Fruit fly (Drosophila melanogaster) whole organism, embryonic: ENCODE results near the gene CG31343.
A peak's percentile ranks its signal among the peaks of the same experiment; 100 is the strongest.

Experiments
- Asciz ChIP-seq: fragments of 200-800 bp; sonication (Bioruptor generic); optimal IDR thresholded peaks from 2 replicates; lab custom pipeline; 2017; ENCODE audit warnings: missing biosample characterization, mild to moderate bottlenecking, missing genetic modification characterization, missing genetic modification reagents
- Atf-2 ChIP-seq: fragments of 200-800 bp; sonication (Bioruptor generic); optimal IDR thresholded peaks from 2 replicates; lab custom pipeline; 2016; ENCODE audit warnings: missing biosample characterization, missing genetic modification characterization
- CG10431 ChIP-seq: fragments of 200-800 bp; sonication (Bioruptor generic); optimal IDR thresholded peaks from 3 replicates; lab custom pipeline; 2018; ENCODE audit warnings: missing biosample characterization, mild to moderate bottlenecking, missing genetic modification characterization
- CG11696 ChIP-seq: fragments of 200-800 bp; sonication (Bioruptor generic); IDR thresholded peaks from 2 replicates; pipeline ENCODE4 v1.3.6; 2022; ENCODE audit warnings: missing biosample characterization, missing genetic modification characterization
- CG11723 ChIP-seq: fragments of 200-800 bp; sonication (Bioruptor generic); optimal IDR thresholded peaks from 2 replicates; lab custom pipeline; 2017; ENCODE audit warnings: missing biosample characterization, mild to moderate bottlenecking, missing genetic modification characterization
- CG12071 ChIP-seq: fragments of 200-800 bp; sonication (Bioruptor generic); optimal IDR thresholded peaks from 3 replicates; lab custom pipeline; 2018; ENCODE audit warnings: missing biosample characterization, mild to moderate bottlenecking, missing genetic modification characterization
- CG12155 ChIP-seq: fragments of 200-800 bp; sonication (Bioruptor generic); optimal IDR thresholded peaks from 3 replicates; lab custom pipeline; 2016; ENCODE audit warnings: missing biosample characterization, missing genetic modification characterization
- CG14860 ChIP-seq: fragments of 200-800 bp; sonication (Bioruptor generic); IDR thresholded peaks from 3 replicates; pipeline ENCODE4 v1.3.6; 2022; ENCODE audit warnings: missing biosample characterization, missing genetic modification characterization; ENCODE audit not compliant: partially characterized antibody
- CG16779 ChIP-seq: fragments of 200-800 bp; sonication (Bioruptor generic); IDR thresholded peaks from 2 replicates; pipeline ENCODE4 v1.3.6; 2022; ENCODE audit warnings: missing biosample characterization, missing genetic modification characterization
- CG16813 ChIP-seq: fragments of 200-800 bp; sonication (Bioruptor generic); IDR thresholded peaks from 3 replicates; pipeline ENCODE4 v1.3.6; 2022; ENCODE audit warnings: missing biosample characterization, missing genetic modification characterization; ENCODE audit not compliant: partially characterized antibody
- CG1832 ChIP-seq: fragments of 200-800 bp; sonication (Bioruptor generic); optimal IDR thresholded peaks from 2 replicates; lab custom pipeline; 2017; ENCODE audit warnings: missing biosample characterization, mild to moderate bottlenecking, missing genetic modification characterization, inconsistent platforms
- CG34224 ChIP-seq: fragments of 200-800 bp; sonication (Bioruptor generic); IDR thresholded peaks from 3 replicates; pipeline ENCODE4 v1.3.6; 2022; ENCODE audit warnings: missing biosample characterization, missing genetic modification characterization; ENCODE audit not compliant: partially characterized antibody
- CG3995 ChIP-seq: fragments of 200-800 bp; sonication (Bioruptor generic); optimal IDR thresholded peaks from 3 replicates; lab custom pipeline; 2016; ENCODE audit warnings: missing biosample characterization, missing genetic modification characterization
- CG4328 ChIP-seq: fragments of 200-800 bp; sonication (Bioruptor generic); optimal IDR thresholded peaks from 3 replicates; lab custom pipeline; 2017; ENCODE audit warnings: missing biosample characterization, missing genetic modification reagents, missing genetic modification characterization
- CG43689 ChIP-seq: fragments of 200-800 bp; sonication (Bioruptor generic); IDR thresholded peaks from 2 replicates; pipeline ENCODE4 v1.3.6; 2022; ENCODE audit warnings: missing biosample characterization, missing genetic modification characterization
- CG4404 ChIP-seq: fragments of 200-800 bp; sonication (Bioruptor generic); IDR thresholded peaks from 2 replicates; pipeline ENCODE4 v1.3.6; 2022; ENCODE audit warnings: missing biosample characterization, missing genetic modification characterization
- CG6254 ChIP-seq: fragments of 200-800 bp; sonication (Bioruptor generic); optimal IDR thresholded peaks from 3 replicates; lab custom pipeline; 2017; ENCODE audit warnings: mild to moderate bottlenecking, missing biosample characterization, missing genetic modification reagents, missing genetic modification characterization
- CG6813 ChIP-seq: fragments of 200-800 bp; sonication (Bioruptor generic); optimal IDR thresholded peaks from 2 replicates; lab custom pipeline; 2017; ENCODE audit warnings: missing biosample characterization, missing genetic modification characterization, mild to moderate bottlenecking, moderate library complexity, missing genetic modification reagents
- CG7372 ChIP-seq: fragments of 200-800 bp; sonication (Bioruptor generic); IDR thresholded peaks from 2 replicates; pipeline ENCODE4 v1.3.6; 2022; ENCODE audit warnings: missing biosample characterization, missing genetic modification characterization
- CG7745 ChIP-seq: fragments of 200-800 bp; sonication (Bioruptor generic); optimal IDR thresholded peaks from 2 replicates; lab custom pipeline; 2018; ENCODE audit warnings: missing biosample characterization, mild to moderate bottlenecking, missing genetic modification characterization, moderate library complexity
- CG7786 ChIP-seq: fragments of 200-800 bp; sonication (Bioruptor generic); optimal IDR thresholded peaks from 2 replicates; lab custom pipeline; 2016; ENCODE audit warnings: missing biosample characterization, missing genetic modification characterization
- Chrac-16 ChIP-seq: fragments of 200-800 bp; sonication (Bioruptor generic); optimal IDR thresholded peaks from 3 replicates; lab custom pipeline; 2016; ENCODE audit warnings: missing biosample characterization, missing genetic modification characterization
- Dad ChIP-seq: fragments of 200-800 bp; sonication (Bioruptor generic); optimal IDR thresholded peaks from 3 replicates; lab custom pipeline; 2016; ENCODE audit warnings: missing biosample characterization, missing genetic modification characterization
- Gsc ChIP-seq: fragments of 200-800 bp; sonication (Bioruptor generic); IDR thresholded peaks from 2 replicates; pipeline ENCODE4 v1.3.6; 2022; ENCODE audit warnings: missing biosample characterization, missing genetic modification characterization
- Mad ChIP-seq: fragments of 200-800 bp; sonication (Bioruptor generic); optimal IDR thresholded peaks from 2 replicates; lab custom pipeline; 2016; ENCODE audit warnings: missing biosample characterization, missing genetic modification characterization
- Med ChIP-seq: fragments of 200-800 bp; sonication (Bioruptor generic); peaks from one replicate; lab custom pipeline; 2016; ENCODE audit warnings: missing biosample characterization, missing genetic modification characterization, mild to moderate bottlenecking, inconsistent platforms, moderate library complexity
- NC2β ChIP-seq: fragments of 200-800 bp; sonication (Bioruptor generic); optimal IDR thresholded peaks from 2 replicates; lab custom pipeline; 2016; ENCODE audit warnings: missing biosample characterization, missing genetic modification characterization
- Neu2 ChIP-seq: fragments of 200-800 bp; sonication (Bioruptor generic); optimal IDR thresholded peaks from 3 replicates; lab custom pipeline; 2016; ENCODE audit warnings: missing biosample characterization, missing genetic modification characterization, borderline replicate concordance
- Nf-YA ChIP-seq: fragments of 200-800 bp; sonication (Bioruptor generic); IDR thresholded peaks from 2 replicates; pipeline ENCODE4 v1.3.6; 2022; ENCODE audit warnings: missing biosample characterization, missing genetic modification characterization
- Rx ChIP-seq: fragments of 200-800 bp; sonication (Bioruptor generic); IDR thresholded peaks from 2 replicates; pipeline ENCODE4 v1.3.6; 2022; ENCODE audit warnings: missing biosample characterization, missing genetic modification characterization
- Spps ChIP-seq: fragments of 200-800 bp; sonication (Bioruptor generic); optimal IDR thresholded peaks from 2 replicates; lab custom pipeline; 2018; ENCODE audit warnings: missing biosample characterization, mild to moderate bottlenecking, missing genetic modification characterization
- Taf1 ChIP-seq: fragments of 200-800 bp; sonication (Bioruptor generic); IDR thresholded peaks from 2 replicates; pipeline ENCODE4 v1.3.6; 2022; ENCODE audit warnings: missing biosample characterization, missing genetic modification characterization
- az2 ChIP-seq: fragments of 200-800 bp; sonication (Bioruptor generic); optimal IDR thresholded peaks from 3 replicates; lab custom pipeline; 2016; ENCODE audit warnings: missing biosample characterization, missing genetic modification characterization
- dmrt99B ChIP-seq: fragments of 200-800 bp; sonication (Bioruptor generic); optimal IDR thresholded peaks from 2 replicates; lab custom pipeline; 2018; ENCODE audit warnings: missing biosample characterization, mild to moderate bottlenecking, missing genetic modification characterization, moderate library complexity
- ftz-f1 ChIP-seq: fragments of 200-800 bp; sonication (Bioruptor generic); optimal IDR thresholded peaks from 2 replicates; lab custom pipeline; 2016; ENCODE audit warnings: missing biosample characterization, missing genetic modification characterization
- gem ChIP-seq: fragments of 200-800 bp; sonication (Bioruptor generic); optimal IDR thresholded peaks from 2 replicates; lab custom pipeline; 2019; ENCODE audit warnings: missing biosample characterization, mild to moderate bottlenecking, missing genetic modification characterization, moderate library complexity
- ken ChIP-seq: fragments of 200-800 bp; sonication (Bioruptor generic); IDR thresholded peaks from 3 replicates; pipeline ENCODE4 v1.3.6; 2022; ENCODE audit warnings: missing biosample characterization, missing genetic modification characterization
- lov ChIP-seq, 2 experiments: fragments of 200-800 bp in 1 of 2; fragments of >200 bp in 1 of 2; sonication (Bioruptor generic) in 1 of 2; IDR thresholded peaks in 1 of 2; optimal IDR thresholded peaks in 1 of 2; 2 replicates in 1 of 2; 3 replicates in 1 of 2; pipeline versions ENCODE4 v1.3.6 to Lab custom; 2017 to 2022; ENCODE audit warnings: missing biosample characterization in 1 of 2, missing genetic modification characterization in 1 of 2
- nerfin-1 ChIP-seq: fragments of 200-800 bp; sonication (Bioruptor generic); optimal IDR thresholded peaks from 3 replicates; lab custom pipeline; 2019; ENCODE audit warnings: missing biosample characterization, mild to moderate bottlenecking, missing genetic modification characterization, moderate library complexity
- pnt ChIP-seq: fragments of 200-800 bp; sonication (Bioruptor generic); optimal IDR thresholded peaks from 3 replicates; lab custom pipeline; 2016; ENCODE audit warnings: missing biosample characterization, missing genetic modification characterization
- pum ChIP-seq: fragments of 200-800 bp; sonication (Bioruptor generic); optimal IDR thresholded peaks from 2 replicates; lab custom pipeline; 2016; ENCODE audit warnings: missing biosample characterization, missing genetic modification characterization
- ranshi ChIP-seq: fragments of 200-800 bp; sonication (Bioruptor generic); IDR thresholded peaks from 2 replicates; pipeline ENCODE4 v1.3.6; 2022; ENCODE audit warnings: missing biosample characterization, missing genetic modification characterization
- salm ChIP-seq: fragments of 200-800 bp; sonication (Bioruptor generic); optimal IDR thresholded peaks from 2 replicates; lab custom pipeline; 2018; ENCODE audit warnings: missing biosample characterization, mild to moderate bottlenecking, missing genetic modification characterization
- sc ChIP-seq, 3 experiments: fragments of >200 bp in 2 of 3; fragments of 200-800 bp in 1 of 3; sonication (Bioruptor generic) in 1 of 3; optimal IDR thresholded peaks; 2 replicates in 2 of 3; 3 replicates in 1 of 3; lab custom pipeline; 2017; ENCODE audit warnings: mild to moderate bottlenecking in 1 of 3, missing biosample characterization in 1 of 3, missing genetic modification characterization in 1 of 3, missing genetic modification reagents in 1 of 3
- sug ChIP-seq: fragments of 200-800 bp; optimal IDR thresholded peaks from 2 replicates; lab custom pipeline; 2019; ENCODE audit warnings: missing biosample characterization, mild to moderate bottlenecking, missing genetic modification characterization, moderate library complexity
- tgo ChIP-seq: fragments of 200-800 bp; sonication (Bioruptor generic); IDR thresholded peaks from 3 replicates; pipeline ENCODE4 v1.3.6; 2022; ENCODE audit warnings: missing biosample characterization, missing genetic modification characterization
- tin ChIP-seq: fragments of 200-800 bp; sonication (Bioruptor generic); optimal IDR thresholded peaks from 3 replicates; lab custom pipeline; 2016; ENCODE audit warnings: missing biosample characterization, missing genetic modification characterization
- toy ChIP-seq: fragments of 200-800 bp; sonication (Bioruptor generic); IDR thresholded peaks from 2 replicates; pipeline ENCODE4 v1.3.6; 2022; ENCODE audit warnings: missing biosample characterization, missing genetic modification characterization
- vvl ChIP-seq: fragments of 200-800 bp; sonication (Bioruptor generic); IDR thresholded peaks from 2 replicates; pipeline ENCODE4 v1.3.6; 2022; ENCODE audit warnings: missing biosample characterization, missing genetic modification characterization
- wek ChIP-seq: fragments of 200-800 bp; sonication (Bioruptor generic); optimal IDR thresholded peaks from 3 replicates; lab custom pipeline; 2018; ENCODE audit warnings: missing biosample characterization, mild to moderate bottlenecking, missing genetic modification characterization, moderate library complexity
- zfh1 ChIP-seq: fragments of 200-800 bp; sonication (Bioruptor generic); IDR thresholded peaks from 3 replicates; pipeline ENCODE4 v1.3.6; 2022; ENCODE audit warnings: missing biosample characterization, missing genetic modification characterization

Gene CG31343

DNA sequence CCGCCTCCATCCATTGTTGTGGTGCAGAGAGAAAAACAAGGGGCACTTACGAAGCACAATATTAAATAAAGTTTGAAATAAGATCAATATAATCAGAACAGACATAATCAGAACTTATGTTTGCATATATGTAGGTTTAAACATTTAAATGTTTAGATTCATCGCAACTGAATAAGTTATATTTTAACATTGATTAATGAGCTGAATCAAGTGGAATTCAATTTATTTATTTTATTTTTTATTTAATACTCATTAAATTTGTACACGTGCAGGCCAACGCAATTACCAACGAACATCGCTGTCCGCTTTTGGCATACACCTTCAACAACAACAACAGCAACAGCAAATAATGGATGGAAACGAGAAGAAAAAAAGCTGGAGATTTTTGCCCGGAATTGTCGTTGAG lies 46.2 kb upstream of the CG31343 start (continued):
- TF ChIP-seq ranshi (no peak), CG4404 (no peak), CG11723 (GFP tag; lab: Kevin White, UChicago) (no peak), CG1832 (no peak), tin (GFP tag; lab: Kevin White, UChicago) (no peak), sug (tag; lab: Kevin White, UChicago) (no peak), CG43689 (GFP tag; lab: Robert Waterston, UW) (no peak), Taf1 (GFP tag; lab: Robert Waterston, UW) (no peak), wek (GFP tag; lab: Kevin White, UChicago) (no peak), ftz-f1 (no peak), ken (GFP tag; lab: Robert Waterston, UW) (no peak), lov (optimal IDR thresholded peaks at IDR 0.05; lab: Kevin White, UChicago) (no peak), lov (GFP tag; IDR thresholded peaks at IDR 0.05; lab: Robert Waterston, UW) (no peak), CG10431 (GFP tag; lab: Kevin White, UChicago) (no peak), CG6813 (GFP tag; lab: Kevin White, UChicago) (no peak), pum (GFP tag; lab: Kevin White, UChicago) (no peak), Mad (GFP tag; lab: Kevin White, UChicago) (no peak), Chrac-16 (GFP tag; lab: Kevin White, UChicago) (no peak), salm (tag; lab: Kevin White, UChicago) (peak; percentile 23), Nf-YA (GFP tag; lab: Robert Waterston, UW) (no peak), sc (optimal IDR thresholded peaks at IDR 0.05; lab: Kevin White, UChicago) (no peak), sc (GFP tag; optimal IDR thresholded peaks at IDR 0.05; lab: Kevin White, UChicago) (no peak), CG12155 (GFP tag; lab: Kevin White, UChicago) (no peak), Rx (no peak; the same call in 1 of the 2 replicates), gem (tag; lab: Kevin White, UChicago) (peak; percentile 70), CG12071 (GFP tag; lab: Kevin White, UChicago) (no peak), CG6254 (GFP tag; lab: Kevin White, UChicago) (no peak), CG7745 (tag; lab: Kevin White, UChicago) (no peak), Spps (tag; lab: Kevin White, UChicago) (no peak), az2 (GFP tag; lab: Kevin White, UChicago) (peak; percentile 14), Gsc (GFP tag; lab: Robert Waterston, UW) (no peak), vvl (GFP tag; lab: Robert Waterston, UW) (0 out of 2 replicates have a peak, but pooled peaks have one; percentile 18), CG11696 (GFP tag; lab: Robert Waterston, UW) (no peak), nerfin-1 (no peak), Asciz (peak; percentile 42), CG34224 (GFP tag; lab: Robert Waterston, UW) (no peak), CG16779 (GFP tag; lab: Robert Waterston, UW) (no peak), toy (GFP tag; lab: Robert Waterston, UW) (no peak), CG7786 (no peak), zfh1 (no peak), NC2β (GFP tag; lab: Kevin White, UChicago) (no peak), Med (GFP tag; lab: Kevin White, UChicago) (peak; percentile 71), tgo (peak; percentile 41; the same call in 1 of the 3 replicates), pnt (no peak), Dad (GFP tag; lab: Kevin White, UChicago) (no peak), CG7372 (GFP tag; lab: Robert Waterston, UW) (no peak), dmrt99B (tag; lab: Kevin White, UChicago) (peak; percentile 72), Atf-2 (GFP tag; lab: Kevin White, UChicago) (no peak), CG14860 (GFP tag; lab: Robert Waterston, UW) (no peak), CG3995 (GFP tag; lab: Kevin White, UChicago) (no peak), CG16813 (GFP tag; lab: Robert Waterston, UW) (no peak), Neu2 (GFP tag; lab: Kevin White, UChicago) (no peak), CG4328 (GFP tag; lab: Kevin White, UChicago) (no peak)
